Worm (Caenorhabditis elegans) whole organism, L4/young adult: ENCODE results near the gene nhr-205.

Experiments used
- W03F9.2 ChIP-seq: fragments of 150-350 bp; optimal IDR thresholded peaks from 2 replicates; lab custom pipeline; 2014; ENCODE audit warnings: missing biosample characterization, missing genetic modification characterization
- dao-5 ChIP-seq: sonication (generic microtip); optimal IDR thresholded peaks from 2 replicates; lab custom pipeline; 2016; ENCODE audit warnings: missing genotype, missing genetic modification characterization, moderate library complexity, missing compliant biosample characterization
- him-1 ChIP-seq: sonication (generic microtip); optimal IDR thresholded peaks from 2 replicates; lab custom pipeline; 2016; ENCODE audit warnings: missing genotype, missing genetic modification reagents, missing genetic modification characterization, missing compliant biosample characterization

DNA sequence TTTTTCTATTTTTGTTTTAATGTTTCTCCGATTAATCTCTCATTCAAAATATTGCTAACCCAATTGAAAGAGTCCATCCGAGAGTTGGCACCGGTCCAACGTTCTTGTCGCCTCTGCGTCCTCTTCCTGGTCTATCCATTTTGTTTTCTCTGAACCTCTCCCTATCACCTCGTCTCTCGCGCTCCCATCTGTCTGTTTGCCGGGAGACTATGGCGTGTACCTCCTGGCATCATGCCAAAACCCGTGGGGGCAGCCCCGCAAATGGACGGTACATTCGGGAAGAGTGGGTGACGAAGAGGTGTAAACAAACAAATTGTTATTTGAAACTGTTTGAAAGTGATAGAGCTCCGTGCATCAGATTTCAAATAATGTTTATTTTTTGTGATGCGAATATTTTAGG lies 45.3 kb downstream of the nhr-205 start, which contains the start of gene T06E8.2:
- TF ChIP-seq dao-5 (tag; lab: Kevin White, UChicago) (no peak), him-1 (tag; lab: Kevin White, UChicago) (no peak), W03F9.2 (no peak)
